Worm (Caenorhabditis elegans) whole organism, young adult: ENCODE results near the gene pmp-1.
A peak's percentile ranks its signal among the peaks of the same experiment; 100 is the strongest.

Experiments
- B0261.1 ChIP-seq: sonication (generic microtip); optimal IDR thresholded peaks from 2 replicates; lab custom pipeline; 2016; ENCODE audit warnings: mild to moderate bottlenecking, missing genetic modification characterization, moderate library complexity, missing compliant biosample characterization
- F33H1.4 ChIP-seq: fragments of 200-800 bp; sonication (Bioruptor generic); IDR thresholded peaks from 2 replicates; pipeline ENCODE4 v1.3.6; 2022; ENCODE audit warnings: missing genetic modification reagents, missing genetic modification characterization, missing compliant biosample characterization
- Y67H2A.10 ChIP-seq: fragments of 200-800 bp; sonication (Bioruptor generic); conservative IDR thresholded peaks from 2 replicates; pipeline ENCODE4 v1.3.6; 2022; ENCODE audit warnings: missing genetic modification reagents, missing genetic modification characterization, missing compliant biosample characterization
- aptf-3 ChIP-seq: fragments of 200-800 bp; sonication (Bioruptor generic); IDR thresholded peaks from 2 replicates; pipeline ENCODE4 v1.3.6; 2022; ENCODE audit warnings: missing genetic modification characterization, missing compliant biosample characterization
- attf-5 ChIP-seq: fragments of 200-800 bp; sonication (Bioruptor generic); optimal IDR thresholded peaks from 2 replicates; lab custom pipeline; 2018; ENCODE audit warnings: mild to moderate bottlenecking, missing genetic modification characterization, missing compliant biosample characterization
- dpl-1 ChIP-seq: fragments of 150-350 bp; optimal IDR thresholded peaks from 2 replicates; lab custom pipeline; 2014; ENCODE audit warnings: missing biosample characterization, missing genetic modification reagents, missing genetic modification characterization
- egrh-3 ChIP-seq: fragments of 200-800 bp; sonication (Bioruptor generic); IDR thresholded peaks from 2 replicates; pipeline ENCODE4 v1.3.6; 2022; ENCODE audit warnings: missing genetic modification reagents, missing genetic modification characterization, missing compliant biosample characterization
- hrde-1 ChIP-seq: sonication (generic microtip); optimal IDR thresholded peaks from 2 replicates; lab custom pipeline; 2016; ENCODE audit warnings: missing genetic modification characterization, mild to moderate bottlenecking, missing compliant biosample characterization, moderate library complexity, missing genotype, missing genetic modification reagents, borderline replicate concordance
- let-526 ChIP-seq: fragments of 200-800 bp; sonication (Bioruptor generic); IDR thresholded peaks from 2 replicates; pipeline ENCODE4 v1.3.6; 2022; ENCODE audit warnings: missing genetic modification reagents, missing genetic modification characterization, missing compliant biosample characterization
- lir-1 ChIP-seq: fragments of 200-800 bp; sonication (Bioruptor generic); conservative IDR thresholded peaks from 2 replicates; pipeline ENCODE4 v1.3.6; 2022; ENCODE audit warnings: missing genetic modification reagents, missing genetic modification characterization, missing compliant biosample characterization
- madf-3 ChIP-seq: fragments of 200-800 bp; sonication (Bioruptor generic); IDR thresholded peaks from 2 replicates; pipeline ENCODE4 v1.3.6; 2022; ENCODE audit warnings: missing genetic modification reagents, missing genetic modification characterization, missing compliant biosample characterization
- madf-6 ChIP-seq: fragments of 200-800 bp; sonication (Bioruptor generic); IDR thresholded peaks from 2 replicates; pipeline ENCODE4 v1.3.6; 2022; ENCODE audit warnings: missing genetic modification reagents, missing genetic modification characterization, missing compliant biosample characterization
- nhr-179 ChIP-seq: sonication (generic microtip); optimal IDR thresholded peaks from 2 replicates; lab custom pipeline; 2016; ENCODE audit warnings: mild to moderate bottlenecking, missing genetic modification characterization, missing compliant biosample characterization
- sdz-38 ChIP-seq: sonication (generic microtip); optimal IDR thresholded peaks from 2 replicates; lab custom pipeline; 2016; ENCODE audit warnings: missing genotype, missing genetic modification characterization, missing compliant biosample characterization
- zfh-2 ChIP-seq: fragments of 200-800 bp; sonication (Bioruptor generic); conservative IDR thresholded peaks from 2 replicates; pipeline ENCODE4 v1.3.6; 2022; ENCODE audit warnings: missing genetic modification reagents, missing genetic modification characterization, missing compliant biosample characterization
- ztf-3 ChIP-seq: fragments of 200-800 bp; sonication (Bioruptor generic); optimal IDR thresholded peaks from 2 replicates; lab custom pipeline; 2018; ENCODE audit warnings: mild to moderate bottlenecking, missing genetic modification characterization, missing compliant biosample characterization

Gene pmp-1

DNA sequence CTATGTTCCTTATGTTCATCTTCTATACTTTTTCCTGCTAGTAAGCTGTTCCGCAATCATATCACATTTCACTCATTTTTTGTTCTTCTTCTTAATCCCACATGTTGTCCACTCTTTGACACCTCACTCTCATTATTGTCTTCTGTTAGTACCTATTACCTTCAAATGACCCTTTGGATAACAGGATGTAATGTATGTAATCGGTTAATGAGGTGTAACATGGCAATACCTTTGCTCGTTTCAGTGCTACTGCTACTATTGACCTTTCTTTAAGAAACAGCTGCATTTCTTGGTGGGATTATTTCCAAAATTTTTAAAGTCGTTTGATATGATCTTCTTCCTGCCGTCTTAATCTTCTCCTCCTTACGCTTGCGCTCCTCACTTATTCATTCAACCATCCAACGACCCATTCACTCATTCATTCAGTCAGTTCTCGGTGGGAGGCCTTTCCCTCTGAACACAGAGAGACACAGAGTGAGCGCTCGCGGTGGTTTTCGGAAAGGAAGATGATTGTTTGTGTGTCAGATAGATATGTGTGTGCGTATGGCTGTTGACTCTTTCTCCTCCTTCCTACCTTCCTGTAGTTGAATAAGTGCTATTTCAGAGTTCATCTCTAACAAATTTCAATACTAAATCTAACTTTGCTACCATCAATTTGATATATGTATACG lies 51.9 kb downstream of the pmp-1 start:
- no peak for TF ChIP-seq Y67H2A.10 (GFP tag; lab: Robert Waterston, UW)
- TF ChIP-seq madf-6 (GFP tag; lab: Robert Waterston, UW) = no peak
- no peak for TF ChIP-seq F33H1.4 (GFP tag; lab: Robert Waterston, UW)
- TF ChIP-seq nhr-179 = no peak
- no peak for TF ChIP-seq hrde-1 (tag; lab: Kevin White, UChicago)
- TF ChIP-seq lir-1 (GFP tag; lab: Robert Waterston, UW) = no peak
- TF ChIP-seq B0261.1 (tag; lab: Kevin White, UChicago) = no peak
- TF ChIP-seq sdz-38 = no peak
- TF ChIP-seq egrh-3 = no peak
- no peak for TF ChIP-seq aptf-3 (GFP tag; lab: Robert Waterston, UW)
- no peak for TF ChIP-seq zfh-2

DNA sequence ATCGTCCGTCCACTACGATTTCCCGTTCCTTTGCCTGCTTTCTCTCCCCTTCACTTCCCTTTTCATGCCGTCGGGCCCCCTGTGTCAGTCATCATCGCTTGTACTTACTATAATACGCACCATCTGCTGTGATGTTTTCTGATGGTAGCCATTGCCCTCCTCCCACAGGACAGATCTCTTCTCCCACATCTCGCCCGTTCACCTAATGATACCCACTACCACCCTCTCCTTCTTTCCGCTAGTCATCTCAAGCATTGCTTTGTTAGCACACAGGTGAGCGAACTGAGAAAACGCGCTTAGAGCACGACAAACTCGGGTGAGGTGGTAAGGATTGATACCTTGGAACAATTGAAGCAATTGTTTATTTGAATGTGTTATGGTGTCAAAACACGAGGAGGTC lies 52.6 kb downstream of the pmp-1 start:
- 0 out of 2 replicates have a peak, but pooled peaks have one; percentile 10 for TF ChIP-seq madf-3
- TF ChIP-seq let-526 = no peak
- no peak for TF ChIP-seq dpl-1 (GFP tag; lab: Kevin White, UChicago)
- no peak for TF ChIP-seq ztf-3
- no peak for TF ChIP-seq attf-5 (GFP tag; lab: Kevin White, UChicago)
